Worm (Caenorhabditis elegans) whole organism, L4 larva: Measurements from ENCODE around the gene srt-27.

Experiments used
- ZK546.5 ChIP-seq, 2 experiments: sonication (generic microtip); optimal IDR thresholded peaks; 2 replicates each; lab custom pipeline; 2017; ENCODE audit warnings: missing biosample characterization in 2 of 2, missing genetic modification characterization in 2 of 2
- ceh-82 ChIP-seq: sonication (generic microtip); optimal IDR thresholded peaks from 2 replicates; lab custom pipeline; 2017; ENCODE audit warnings: missing biosample characterization, missing genetic modification characterization
- fkh-10 ChIP-seq: fragments of 150-350 bp; optimal IDR thresholded peaks from 2 replicates; lab custom pipeline; 2014; ENCODE audit warnings: missing biosample characterization, missing genetic modification reagents, missing genetic modification characterization
- fos-1 ChIP-seq: fragments of 150-350 bp; optimal IDR thresholded peaks from 2 replicates; lab custom pipeline; 2014; ENCODE audit warnings: missing biosample characterization, missing genetic modification characterization
- hif-1 ChIP-seq, 2 experiments: sonication (generic microtip); optimal IDR thresholded peaks; 2 replicates each; lab custom pipeline; 2016 to 2017; ENCODE audit warnings: missing compliant biosample characterization in 2 of 2, missing genetic modification characterization in 2 of 2, missing genetic modification reagents in 2 of 2, missing genotype in 2 of 2, mild to moderate bottlenecking in 1 of 2
- hlh-11 ChIP-seq: fragments of 200-800 bp; sonication (Bioruptor generic); optimal IDR thresholded peaks from 2 replicates; lab custom pipeline; 2018; ENCODE audit warnings: mild to moderate bottlenecking, missing genetic modification characterization, missing compliant biosample characterization
- lir-3 ChIP-seq: sonication (generic microtip); optimal IDR thresholded peaks from 2 replicates; lab custom pipeline; 2016; ENCODE audit warnings: mild to moderate bottlenecking, missing genetic modification characterization, missing compliant biosample characterization
- unc-62 ChIP-seq, 3 experiments: fragments of 150-350 bp in 1 of 3; sonication (generic microtip); optimal IDR thresholded peaks in 2 of 3; peaks in 1 of 3; 1 replicate in 1 of 3; 2 replicates in 2 of 3; lab custom pipeline; 2014 to 2017; ENCODE audit warnings: missing biosample characterization in 3 of 3, missing genetic modification characterization in 3 of 3, missing genetic modification reagents in 3 of 3, missing genotype in 1 of 3
- zag-1 ChIP-seq: fragments of 150-350 bp; optimal IDR thresholded peaks from 2 replicates; lab custom pipeline; 2014; ENCODE audit warnings: missing biosample characterization, missing genetic modification characterization

ce11 chrV:2711429-2711828, 9.2 kb downstream of the srt-27 start, which contains the start of gene C24B9.3:
- no peak for TF ChIP-seq hif-1 (tag; optimal IDR thresholded peaks at IDR 0.05; lab: Kevin White, UChicago)
- no peak for TF ChIP-seq fos-1 (tag; lab: Kevin White, UChicago)
- TF ChIP-seq lir-3 (tag; lab: Kevin White, UChicago), result no peak
- no peak for TF ChIP-seq unc-62 (GFP tag; optimal IDR thresholded peaks at IDR 0.05 in 1 of 2; lab: Kevin White, UChicago)
- no peak for TF ChIP-seq unc-62 (tag; optimal IDR thresholded peaks at IDR 0.05; lab: Kevin White, UChicago)
- no peak for TF ChIP-seq ZK546.5 (tag; optimal IDR thresholded peaks at IDR 0.05; lab: Kevin White, UChicago)
- TF ChIP-seq zag-1, result no peak
- TF ChIP-seq fkh-10 (GFP tag; lab: Kevin White, UChicago), result no peak
- peak; percentile 52 for TF ChIP-seq hlh-11
- no peak for TF ChIP-seq ceh-82 (tag; lab: Kevin White, UChicago)
